Fruit fly (Drosophila melanogaster) whole organism, embryonic: Measurements from ENCODE around the gene CG15044.

ENCODE experiments used
- ATbp ChIP-seq: fragments of 200-800 bp; sonication (Bioruptor generic); optimal IDR thresholded peaks from 2 replicates; lab custom pipeline; 2017; ENCODE audit warnings: missing biosample characterization, mild to moderate bottlenecking, missing genetic modification characterization, missing genetic modification reagents
- Atf6 ChIP-seq: fragments of 200-800 bp; sonication (Bioruptor generic); IDR thresholded peaks from 2 replicates; pipeline ENCODE4 v1.3.6; 2022; ENCODE audit warnings: missing biosample characterization, missing genetic modification characterization
- Awh ChIP-seq: fragments of 200-800 bp; sonication (Bioruptor generic); IDR thresholded peaks from 2 replicates; pipeline ENCODE4, ENCODE4 v1.3.6; 2022; ENCODE audit warnings: missing biosample characterization, missing genetic modification characterization
- CG10321 ChIP-seq: fragments of 200-800 bp; sonication (Bioruptor generic); IDR thresholded peaks from 2 replicates; pipeline ENCODE4 v1.3.6; 2022; ENCODE audit warnings: missing biosample characterization, missing genetic modification characterization
- CG10462 ChIP-seq: fragments of 200-800 bp; sonication (Bioruptor generic); optimal IDR thresholded peaks from 2 replicates; lab custom pipeline; 2016; ENCODE audit warnings: missing biosample characterization, missing genetic modification characterization
- CG10543 ChIP-seq: fragments of 200-800 bp; sonication (Bioruptor generic); optimal IDR thresholded peaks from 3 replicates; lab custom pipeline; 2017; ENCODE audit warnings: missing biosample characterization, mild to moderate bottlenecking, missing genetic modification characterization, moderate library complexity
- CG10565 ChIP-seq: fragments of 200-800 bp; sonication (Bioruptor generic); optimal IDR thresholded peaks from 3 replicates; lab custom pipeline; 2016; ENCODE audit warnings: missing biosample characterization, mild to moderate bottlenecking, missing genetic modification characterization
- CG14710 ChIP-seq: fragments of 200-800 bp; sonication (Bioruptor generic); optimal IDR thresholded peaks from 3 replicates; lab custom pipeline; 2019; ENCODE audit warnings: missing biosample characterization, mild to moderate bottlenecking, missing genetic modification characterization, moderate library complexity
- CG14860 ChIP-seq: fragments of 200-800 bp; sonication (Bioruptor generic); IDR thresholded peaks from 3 replicates; pipeline ENCODE4 v1.3.6; 2022; ENCODE audit warnings: missing biosample characterization, missing genetic modification characterization; ENCODE audit not compliant: partially characterized antibody
- CG1602 ChIP-seq: fragments of 200-800 bp; sonication (Bioruptor generic); optimal IDR thresholded peaks from 3 replicates; lab custom pipeline; 2016; ENCODE audit warnings: missing biosample characterization, missing genetic modification characterization
- CG17385 ChIP-seq: fragments of 200-800 bp; sonication (Bioruptor generic); optimal IDR thresholded peaks from 3 replicates; lab custom pipeline; 2018; ENCODE audit warnings: missing biosample characterization, mild to moderate bottlenecking, missing genetic modification characterization
- CG17612 ChIP-seq: fragments of 200-800 bp; sonication (Bioruptor generic); IDR thresholded peaks from 2 replicates; pipeline ENCODE4 v1.3.6; 2022; ENCODE audit warnings: missing biosample characterization, missing genetic modification characterization
- CG42726 ChIP-seq: fragments of 200-800 bp; sonication (Bioruptor generic); IDR thresholded peaks from 2 replicates; pipeline ENCODE4 v1.3.6; 2022; ENCODE audit warnings: missing biosample characterization, missing genetic modification characterization; ENCODE audit not compliant: partially characterized antibody
- CG43689 ChIP-seq: fragments of 200-800 bp; sonication (Bioruptor generic); IDR thresholded peaks from 2 replicates; pipeline ENCODE4 v1.3.6; 2022; ENCODE audit warnings: missing biosample characterization, missing genetic modification characterization
- CG4617 ChIP-seq: fragments of 200-800 bp; sonication (Bioruptor generic); optimal IDR thresholded peaks from 3 replicates; lab custom pipeline; 2016; ENCODE audit warnings: missing biosample characterization, missing genetic modification characterization, borderline replicate concordance
- CG7839 ChIP-seq: fragments of 200-800 bp; sonication (Bioruptor generic); optimal IDR thresholded peaks from 3 replicates; lab custom pipeline; 2018; ENCODE audit warnings: missing biosample characterization, mild to moderate bottlenecking, missing genetic modification characterization, moderate library complexity
- CG8290 ChIP-seq, 3 experiments: fragments of 200-800 bp; sonication (Bioruptor generic); optimal IDR thresholded peaks; 2 replicates each; lab custom pipeline; 2016 to 2019; ENCODE audit warnings: missing biosample characterization in 3 of 3, missing genetic modification characterization in 3 of 3, mild to moderate bottlenecking in 2 of 3, moderate library complexity in 1 of 3
- CG8944 ChIP-seq: fragments of 200-800 bp; sonication (Bioruptor generic); optimal IDR thresholded peaks from 3 replicates; lab custom pipeline; 2016; ENCODE audit warnings: missing biosample characterization, missing genetic modification characterization
- CG9609 ChIP-seq: fragments of 200-800 bp; sonication (Bioruptor generic); optimal IDR thresholded peaks from 3 replicates; lab custom pipeline; 2016; ENCODE audit warnings: missing biosample characterization, missing genetic modification characterization
- D19B ChIP-seq: fragments of 200-800 bp; sonication (Bioruptor generic); optimal IDR thresholded peaks from 2 replicates; lab custom pipeline; 2017; ENCODE audit warnings: missing biosample characterization, mild to moderate bottlenecking, missing genetic modification characterization
- Elba2 ChIP-seq: fragments of 200-800 bp; sonication (Bioruptor generic); optimal IDR thresholded peaks from 3 replicates; lab custom pipeline; 2016; ENCODE audit warnings: missing biosample characterization, missing genetic modification characterization
- HLH3B ChIP-seq: fragments of 200-800 bp; sonication (Bioruptor generic); IDR thresholded peaks from 2 replicates; pipeline ENCODE4 v1.3.6; 2022; ENCODE audit warnings: missing biosample characterization, missing genetic modification characterization
- Hmr ChIP-seq: fragments of 200-800 bp; sonication (Bioruptor generic); optimal IDR thresholded peaks from 3 replicates; lab custom pipeline; 2017; ENCODE audit warnings: mild to moderate bottlenecking, missing biosample characterization, missing genetic modification reagents, missing genetic modification characterization
- Kr ChIP-seq: fragments of 200-800 bp; sonication (Bioruptor generic); optimal IDR thresholded peaks from 2 replicates; lab custom pipeline; 2017; ENCODE audit warnings: missing biosample characterization, mild to moderate bottlenecking, missing genetic modification characterization
- MBD-R2 ChIP-seq: fragments of 200-800 bp; sonication (Bioruptor generic); IDR thresholded peaks from 2 replicates; pipeline ENCODE4 v1.3.6; 2022; ENCODE audit warnings: missing biosample characterization, missing genetic modification characterization
- Myb ChIP-seq: fragments of 200-800 bp; sonication (Bioruptor generic); optimal IDR thresholded peaks from 2 replicates; lab custom pipeline; 2016; ENCODE audit warnings: missing biosample characterization, missing genetic modification characterization
- Nf-YB ChIP-seq: fragments of 200-800 bp; sonication (Bioruptor generic); optimal IDR thresholded peaks from 3 replicates; lab custom pipeline; 2019; ENCODE audit warnings: missing biosample characterization, mild to moderate bottlenecking, missing genetic modification characterization, moderate library complexity
- Oli ChIP-seq: fragments of 200-800 bp; sonication (Bioruptor generic); optimal IDR thresholded peaks from 2 replicates; lab custom pipeline; 2018; ENCODE audit warnings: missing biosample characterization, mild to moderate bottlenecking, missing genetic modification characterization, moderate library complexity
- Ssrp ChIP-seq: fragments of 200-800 bp; sonication (Bioruptor generic); optimal IDR thresholded peaks from 2 replicates; lab custom pipeline; 2018; ENCODE audit warnings: missing biosample characterization, mild to moderate bottlenecking, missing genetic modification characterization, moderate library complexity
- TFAM ChIP-seq: fragments of 200-800 bp; sonication (Bioruptor generic); optimal IDR thresholded peaks from 2 replicates; lab custom pipeline; 2017; ENCODE audit warnings: missing biosample characterization, missing genetic modification characterization, inconsistent platforms
- Tbp ChIP-seq: fragments of >200 bp; optimal IDR thresholded peaks from 2 replicates; lab custom pipeline; 2018; ENCODE audit warnings: missing biosample characterization, missing genetic modification characterization
- Trl ChIP-seq, 3 experiments: fragments of >200 bp in 2 of 3; fragments of 200-800 bp in 1 of 3; sonication (Bioruptor generic) in 1 of 3; optimal IDR thresholded peaks; 2 replicates in 1 of 3; 3 replicates in 2 of 3; lab custom pipeline; 2016 to 2017; ENCODE audit warnings: missing biosample characterization in 1 of 3, missing genetic modification characterization in 1 of 3
- ase ChIP-seq: fragments of 200-800 bp; sonication (Bioruptor generic); IDR thresholded peaks from 3 replicates; pipeline ENCODE4 v1.3.6; 2022; ENCODE audit warnings: missing biosample characterization, missing genetic modification characterization
- bsh ChIP-seq, 2 experiments: fragments of 200-800 bp; sonication (Bioruptor generic); optimal IDR thresholded peaks; 2 replicates each; lab custom pipeline; 2017 to 2018; ENCODE audit warnings: mild to moderate bottlenecking in 2 of 2, missing biosample characterization in 2 of 2, missing genetic modification characterization in 2 of 2, moderate library complexity in 1 of 2
- chinmo ChIP-seq: fragments of 200-800 bp; sonication (Bioruptor generic); IDR thresholded peaks from 4 replicates; pipeline ENCODE4 v1.3.6; 2022; ENCODE audit warnings: missing biosample characterization, missing genetic modification characterization; ENCODE audit not compliant: partially characterized antibody
- chm ChIP-seq: fragments of 200-800 bp; sonication (Bioruptor generic); IDR thresholded peaks from 2 replicates; pipeline ENCODE4 v1.3.6; 2022; ENCODE audit warnings: missing biosample characterization, missing genetic modification characterization
- ci ChIP-seq: fragments of 200-800 bp; sonication (Bioruptor generic); IDR thresholded peaks from 3 replicates; pipeline ENCODE4 v1.3.6; 2022; ENCODE audit warnings: missing biosample characterization, missing genetic modification characterization
- gce ChIP-seq: fragments of 200-800 bp; sonication (Bioruptor generic); IDR thresholded peaks from 3 replicates; pipeline ENCODE4 v1.3.6; 2022; ENCODE audit warnings: missing biosample characterization, missing genetic modification characterization
- inv ChIP-seq: fragments of 200-800 bp; sonication (Bioruptor generic); IDR thresholded peaks from 2 replicates; pipeline ENCODE4 v1.3.6; 2022; ENCODE audit warnings: missing biosample characterization, missing genetic modification characterization; ENCODE audit not compliant: partially characterized antibody
- jumu ChIP-seq: fragments of 200-800 bp; sonication (Bioruptor generic); optimal IDR thresholded peaks from 3 replicates; lab custom pipeline; 2016; ENCODE audit warnings: missing biosample characterization, missing genetic modification characterization
- knrl ChIP-seq: fragments of 200-800 bp; sonication (Bioruptor generic); IDR thresholded peaks from 3 replicates; pipeline ENCODE4 v1.3.6; 2022; ENCODE audit warnings: missing biosample characterization, missing genetic modification characterization; ENCODE audit not compliant: partially characterized antibody
- lbe ChIP-seq: fragments of 200-800 bp; sonication (Bioruptor generic); optimal IDR thresholded peaks from 2 replicates; lab custom pipeline; 2016; ENCODE audit warnings: missing biosample characterization, mild to moderate bottlenecking, missing genetic modification characterization
- prd ChIP-seq, 3 experiments: fragments of >200 bp in 2 of 3; fragments of 200-800 bp in 1 of 3; sonication (Bioruptor generic) in 1 of 3; optimal IDR thresholded peaks in 2 of 3; IDR thresholded peaks in 1 of 3; 2 replicates in 2 of 3; 3 replicates in 1 of 3; pipeline versions ENCODE4 v1.3.6 to Lab custom; 2017 to 2022; ENCODE audit warnings: missing biosample characterization in 1 of 3, missing genetic modification characterization in 1 of 3
- sens ChIP-seq: fragments of 200-800 bp; sonication (Bioruptor generic); peaks from one replicate; lab custom pipeline; 2016; ENCODE audit warnings: missing biosample characterization, missing genetic modification characterization
- stwl ChIP-seq: fragments of 200-800 bp; sonication (Bioruptor generic); optimal IDR thresholded peaks from 3 replicates; lab custom pipeline; 2018; ENCODE audit warnings: missing biosample characterization, mild to moderate bottlenecking, missing genetic modification characterization, moderate library complexity
- unpg ChIP-seq: fragments of 200-800 bp; sonication (Bioruptor generic); optimal IDR thresholded peaks from 3 replicates; lab custom pipeline; 2018; ENCODE audit warnings: missing biosample characterization, mild to moderate bottlenecking, missing genetic modification characterization, moderate library complexity
- vnd ChIP-seq: fragments of 200-800 bp; sonication (Bioruptor generic); IDR thresholded peaks from 3 replicates; pipeline ENCODE4 v1.3.6; 2022; ENCODE audit warnings: missing biosample characterization, missing genetic modification characterization; ENCODE audit not compliant: partially characterized antibody
- wor ChIP-seq: fragments of 200-800 bp; sonication (Bioruptor generic); IDR thresholded peaks from 2 replicates; pipeline ENCODE4 v1.3.6; 2022; ENCODE audit warnings: missing biosample characterization, missing genetic modification characterization

CG15044 gene

DNA sequence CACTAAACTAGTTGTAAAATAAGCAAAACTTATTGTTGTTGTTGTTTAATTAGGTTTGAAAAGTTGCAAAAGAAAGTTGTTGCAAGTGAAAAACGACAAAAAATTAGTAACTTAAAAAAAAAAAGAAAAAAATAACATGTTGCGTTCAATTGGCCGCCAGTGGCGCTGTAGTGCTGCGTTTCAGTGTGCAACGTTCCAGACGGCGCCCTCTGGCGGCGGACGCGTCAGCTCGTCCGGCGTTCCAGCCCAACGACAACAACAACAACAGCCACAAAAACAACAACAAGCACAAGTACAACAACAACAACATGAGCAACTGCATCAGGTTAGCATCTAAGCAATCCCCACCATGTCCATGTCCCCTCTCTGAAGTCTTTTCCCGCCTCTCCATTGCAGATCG is 25.6 kb upstream of the CG15044 start (continued):
- TF ChIP-seq CG14860 (GFP tag; lab: Robert Waterston, UW) = no peak
- no peak for TF ChIP-seq CG10565 (GFP tag; lab: Kevin White, UChicago)
- TF ChIP-seq HLH3B (GFP tag; lab: Robert Waterston, UW) = no peak
- peak in 1 of 2 experiments; percentile 43 for TF ChIP-seq bsh (GFP tag; optimal IDR thresholded peaks at IDR 0.05; lab: Kevin White, UChicago)
- no peak for TF ChIP-seq CG4617
- TF ChIP-seq wor (GFP tag; lab: Robert Waterston, UW) = no peak
- TF ChIP-seq ci = peak; percentile 77
- 0 out of 4 replicates have a peak, but pooled peaks have one; percentile 35 for TF ChIP-seq chinmo
- TF ChIP-seq MBD-R2 (GFP tag; lab: Robert Waterston, UW) = peak; percentile 22; the same call in 1 of the 2 replicates
- no peak for TF ChIP-seq Hmr
- TF ChIP-seq sens = peak; percentile 66
- TF ChIP-seq Myb (GFP tag; lab: Kevin White, UChicago) = peak; percentile 6
- TF ChIP-seq CG43689 (GFP tag; lab: Robert Waterston, UW) = 0 out of 2 replicates have a peak, but pooled peaks have one; percentile 28
- no peak for TF ChIP-seq D19B (GFP tag; lab: Kevin White, UChicago)
- TF ChIP-seq CG17385 (GFP tag; lab: Kevin White, UChicago) = peak; percentile 29
- peak; percentile 5 for TF ChIP-seq Nf-YB (GFP tag; lab: Kevin White, UChicago)
- peak; percentile 27 for TF ChIP-seq stwl (tag; lab: Kevin White, UChicago)
- no peak for TF ChIP-seq Trl (optimal IDR thresholded peaks at IDR 0.05; lab: Kevin White, UChicago)
- peak; percentile 16 for TF ChIP-seq Trl (GFP tag; optimal IDR thresholded peaks at IDR 0.05; lab: Kevin White, UChicago)
- no peak for TF ChIP-seq jumu (GFP tag; lab: Kevin White, UChicago)
- peak; percentile 62; the same call in 1 of the 2 replicates for TF ChIP-seq chm (GFP tag; lab: Robert Waterston, UW)
- no peak for TF ChIP-seq CG10321
- peak; percentile 18 for TF ChIP-seq Oli (tag; lab: Kevin White, UChicago)
- no peak for TF ChIP-seq TFAM (GFP tag; lab: Kevin White, UChicago)
- TF ChIP-seq lbe = no peak
- peak; percentile 5 for TF ChIP-seq CG9609
- 0 out of 3 replicates have a peak, but pooled peaks have one; percentile 49 for TF ChIP-seq gce
- TF ChIP-seq vnd (GFP tag; lab: Robert Waterston, UW) = no peak
- peak; percentile 29 for TF ChIP-seq unpg (GFP tag; lab: Kevin White, UChicago)
- no peak for TF ChIP-seq prd (optimal IDR thresholded peaks at IDR 0.05; lab: Kevin White, UChicago)
- peak; percentile 58; the same call in 2 of the 3 replicates for TF ChIP-seq prd (GFP tag; IDR thresholded peaks at IDR 0.05; lab: Robert Waterston, UW)
- TF ChIP-seq Awh = peak; percentile 62; the same call in 1 of the 2 replicates
- TF ChIP-seq CG14710 (tag; lab: Kevin White, UChicago) = peak; percentile 6
- TF ChIP-seq inv (GFP tag; lab: Robert Waterston, UW) = no peak
- TF ChIP-seq CG17612 (GFP tag; lab: Robert Waterston, UW) = no peak
- peak; percentile 4 for TF ChIP-seq CG8944
- peak; percentile 30; the same call in 1 of the 3 replicates for TF ChIP-seq ase (GFP tag; lab: Robert Waterston, UW)
- TF ChIP-seq Tbp (GFP tag; lab: Kevin White, UChicago) = no peak
- peak; percentile 21 for TF ChIP-seq CG1602
- TF ChIP-seq CG10543 = no peak
- TF ChIP-seq Elba2 = peak; percentile 9
- TF ChIP-seq CG42726 (GFP tag; lab: Robert Waterston, UW) = peak; percentile 59
- peak; percentile 33; the same call in 1 of the 3 replicates for TF ChIP-seq knrl
- no peak for TF ChIP-seq CG10462 (GFP tag; lab: Kevin White, UChicago)
- peak; percentile 53 for TF ChIP-seq CG8290 (GFP tag; optimal IDR thresholded peaks at IDR 0.05; lab: Kevin White, UChicago)
- TF ChIP-seq CG8290 (tag; optimal IDR thresholded peaks at IDR 0.05; lab: Kevin White, UChicago) = peak; percentile 19 to 78
- TF ChIP-seq ATbp (GFP tag; lab: Kevin White, UChicago) = peak; percentile 15
- peak; percentile 45 for TF ChIP-seq CG7839 (tag; lab: Kevin White, UChicago)
- no peak for TF ChIP-seq Atf6 (GFP tag; lab: Robert Waterston, UW)
- TF ChIP-seq Ssrp (tag; lab: Kevin White, UChicago) = peak; percentile 27
- no peak for TF ChIP-seq Kr
